Fruit fly (Drosophila melanogaster) whole organism, pupa: ENCODE data around the gene Vta1.

Experiments
- CG14655 ChIP-seq: fragments of 200-800 bp; sonication (Bioruptor generic); optimal IDR thresholded peaks from 3 replicates; lab custom pipeline; 2017; ENCODE audit warnings: mild to moderate bottlenecking, missing biosample characterization, missing genetic modification reagents, missing genetic modification characterization
- CG15710 ChIP-seq: fragments of 200-800 bp; sonication (Bioruptor generic); optimal IDR thresholded peaks from 2 replicates; lab custom pipeline; 2018; ENCODE audit warnings: missing biosample characterization, mild to moderate bottlenecking, missing genetic modification characterization, moderate library complexity
- CG17806 ChIP-seq: fragments of 200-800 bp; sonication (Bioruptor generic); optimal IDR thresholded peaks from 2 replicates; lab custom pipeline; 2018; ENCODE audit warnings: missing biosample characterization, mild to moderate bottlenecking, missing genetic modification characterization, moderate library complexity
- CG32121 ChIP-seq: fragments of 200-800 bp; sonication (Bioruptor generic); IDR thresholded peaks from 2 replicates; pipeline ENCODE4 v1.3.6; 2022; ENCODE audit warnings: missing biosample characterization, missing genetic modification characterization
- CG34367 ChIP-seq: fragments of 200-800 bp; sonication (Bioruptor generic); optimal IDR thresholded peaks from 2 replicates; lab custom pipeline; 2018; ENCODE audit warnings: missing biosample characterization, mild to moderate bottlenecking, missing genetic modification characterization
- CG4496 ChIP-seq: fragments of 200-800 bp; sonication (Bioruptor generic); IDR thresholded peaks from 3 replicates; pipeline ENCODE4 v1.3.6; 2022; ENCODE audit warnings: missing biosample characterization, missing genetic modification characterization
- CG8159 ChIP-seq: fragments of 200-800 bp; sonication (Bioruptor generic); optimal IDR thresholded peaks from 3 replicates; lab custom pipeline; 2018; ENCODE audit warnings: missing biosample characterization, mild to moderate bottlenecking, missing genetic modification characterization, moderate library complexity
- CG9948 ChIP-seq: fragments of 200-800 bp; sonication (Bioruptor generic); optimal IDR thresholded peaks from 2 replicates; lab custom pipeline; 2018; ENCODE audit warnings: missing biosample characterization, mild to moderate bottlenecking, missing genetic modification characterization, moderate library complexity
- D1 ChIP-seq: fragments of 200-800 bp; sonication (Bioruptor generic); optimal IDR thresholded peaks from 2 replicates; lab custom pipeline; 2018; ENCODE audit warnings: missing biosample characterization, mild to moderate bottlenecking, missing genetic modification characterization, moderate library complexity
- EcR ChIP-seq: fragments of 200-800 bp; sonication (Bioruptor generic); optimal IDR thresholded peaks from 3 replicates; lab custom pipeline; 2019; ENCODE audit warnings: missing biosample characterization, missing genetic modification characterization, mild to moderate bottlenecking, moderate library complexity, missing genetic modification reagents
- Pif1A ChIP-seq: fragments of 200-800 bp; sonication (Bioruptor generic); optimal IDR thresholded peaks from 3 replicates; lab custom pipeline; 2016; ENCODE audit warnings: missing biosample characterization, missing genetic modification characterization
- Pif1B ChIP-seq: fragments of 200-800 bp; sonication (Bioruptor generic); optimal IDR thresholded peaks from 3 replicates; lab custom pipeline; 2016; ENCODE audit warnings: missing biosample characterization, missing genetic modification characterization
- fd96Ca ChIP-seq: fragments of 200-800 bp; sonication (Bioruptor generic); IDR thresholded peaks from 3 replicates; pipeline ENCODE4 v1.3.6; 2022; ENCODE audit warnings: missing biosample characterization, missing genetic modification characterization
- gl ChIP-seq: fragments of 200-800 bp; sonication (Bioruptor generic); optimal IDR thresholded peaks from 2 replicates; lab custom pipeline; 2018; ENCODE audit warnings: missing biosample characterization, mild to moderate bottlenecking, missing genetic modification characterization

dm6 chr3L:1628176-1628866 lies 24.4 kb downstream of the Vta1 start, which contains the start of gene CG13928:
- TF ChIP-seq CG34367 (tag; lab: Kevin White, UChicago) (no peak), CG8159 (no peak), EcR (GFP tag; lab: Kevin White, UChicago) (no peak), CG32121 (GFP tag; lab: Robert Waterston, UW) (no peak), CG17806 (tag; lab: Kevin White, UChicago) (no peak), fd96Ca (GFP tag; lab: Robert Waterston, UW) (no peak), Pif1A (GFP tag; lab: Kevin White, UChicago) (no peak), gl (tag; lab: Kevin White, UChicago) (no peak), CG14655 (no peak), Pif1B (GFP tag; lab: Kevin White, UChicago) (no peak), CG4496 (GFP tag; lab: Robert Waterston, UW) (no peak), CG9948 (tag; lab: Kevin White, UChicago) (no peak), D1 (tag; lab: Kevin White, UChicago) (no peak), CG15710 (tag; lab: Kevin White, UChicago) (no peak)
